Worm (Caenorhabditis elegans) whole organism, L1 larva: ENCODE data around the gene pdhk-2.

ENCODE experiments used
- C04F5.9 ChIP-seq: sonication (generic microtip); optimal IDR thresholded peaks from 2 replicates; lab custom pipeline; 2016; ENCODE audit warnings: missing genetic modification characterization, missing compliant biosample characterization
- F16B12.6 ChIP-seq: fragments of 150-350 bp; optimal IDR thresholded peaks from 2 replicates; lab custom pipeline; 2014; ENCODE audit warnings: missing biosample characterization, missing genetic modification characterization
- Y116A8C.19 ChIP-seq: sonication (generic microtip); optimal IDR thresholded peaks from 2 replicates; lab custom pipeline; 2016; ENCODE audit warnings: missing compliant biosample characterization, missing genetic modification characterization, borderline replicate concordance
- ama-1 ChIP-seq: fragments of 150-350 bp; optimal IDR thresholded peaks from 2 replicates; lab custom pipeline; 2014
- blmp-1 ChIP-seq: fragments of 150-350 bp; optimal IDR thresholded peaks from 2 replicates; lab custom pipeline; 2014; ENCODE audit warnings: missing biosample characterization, missing genetic modification characterization
- ceh-63 ChIP-seq: fragments of 200-800 bp; sonication (Bioruptor generic); optimal IDR thresholded peaks from 2 replicates; lab custom pipeline; 2018; ENCODE audit warnings: mild to moderate bottlenecking, missing genetic modification characterization, missing compliant biosample characterization
- ceh-82 ChIP-seq, 3 experiments: fragments of 150-350 bp in 1 of 3; sonication (generic microtip) in 2 of 3; optimal IDR thresholded peaks; 2 replicates each; lab custom pipeline; 2014 to 2017; ENCODE audit warnings: missing biosample characterization in 3 of 3, missing genetic modification characterization in 3 of 3
- ceh-90 ChIP-seq: sonication (generic microtip); optimal IDR thresholded peaks from 2 replicates; lab custom pipeline; 2016; ENCODE audit warnings: missing genetic modification characterization, missing compliant biosample characterization
- egl-27 ChIP-seq, 2 experiments: fragments of 150-350 bp in 1 of 2; sonication (generic microtip); optimal IDR thresholded peaks; 3 replicates each; lab custom pipeline; 2017 to 2018; ENCODE audit warnings: missing biosample characterization in 2 of 2, missing genetic modification characterization in 2 of 2, missing genetic modification reagents in 2 of 2
- elt-2 ChIP-seq: sonication (generic microtip); optimal IDR thresholded peaks from 2 replicates; lab custom pipeline; 2016; ENCODE audit warnings: missing genetic modification characterization, mild to moderate bottlenecking, inconsistent platforms, missing compliant biosample characterization, missing genetic modification reagents
- elt-3 ChIP-seq, 6 experiments: fragments of 150-350 bp in 1 of 6; sonication (generic microtip); optimal IDR thresholded peaks; 2 replicates each; lab custom pipeline; 2017 to 2018; ENCODE audit warnings: missing biosample characterization in 6 of 6, missing genetic modification characterization in 6 of 6, inconsistent platforms in 1 of 6
- ets-5 ChIP-seq: fragments of 200-800 bp; sonication (Bioruptor generic); IDR thresholded peaks from 2 replicates; pipeline ENCODE4 v1.3.6; 2022; ENCODE audit warnings: missing genetic modification characterization, missing compliant biosample characterization
- fkh-10 ChIP-seq: sonication (generic microtip); optimal IDR thresholded peaks from 2 replicates; lab custom pipeline; 2017; ENCODE audit warnings: missing biosample characterization, missing genetic modification reagents, missing genetic modification characterization
- fkh-4 ChIP-seq: sonication (generic microtip); optimal IDR thresholded peaks from 2 replicates; lab custom pipeline; 2016; ENCODE audit warnings: missing compliant biosample characterization, missing genetic modification characterization, borderline replicate concordance
- fkh-8 ChIP-seq: sonication (generic microtip); optimal IDR thresholded peaks from 2 replicates; lab custom pipeline; 2016; ENCODE audit warnings: mild to moderate bottlenecking, missing genetic modification characterization, missing compliant biosample characterization
- hlh-4 ChIP-seq: sonication (generic microtip); optimal IDR thresholded peaks from 2 replicates; lab custom pipeline; 2016; ENCODE audit warnings: mild to moderate bottlenecking, missing genetic modification characterization, missing compliant biosample characterization
- irx-1 ChIP-seq: sonication (generic microtip); optimal IDR thresholded peaks from 2 replicates; lab custom pipeline; 2016; ENCODE audit warnings: missing genetic modification characterization, missing compliant biosample characterization
- isw-1 ChIP-seq: fragments of 200-800 bp; sonication (Bioruptor generic); IDR thresholded peaks from 2 replicates; pipeline ENCODE4 v1.3.6; 2022; ENCODE audit warnings: missing genetic modification characterization, missing compliant biosample characterization
- jun-1 ChIP-seq: fragments of 150-350 bp; optimal IDR thresholded peaks from 2 replicates; lab custom pipeline; 2014; ENCODE audit warnings: missing biosample characterization, missing genetic modification reagents, missing genetic modification characterization
- lin-13 ChIP-seq: fragments of 150-350 bp; optimal IDR thresholded peaks from 2 replicates; lab custom pipeline; 2014; ENCODE audit warnings: missing biosample characterization, missing genetic modification reagents, missing genetic modification characterization
- lin-14 ChIP-seq: fragments of 200-800 bp; sonication (Bioruptor generic); optimal IDR thresholded peaks from 2 replicates; lab custom pipeline; 2018; ENCODE audit warnings: mild to moderate bottlenecking, missing genetic modification characterization, moderate library complexity, missing compliant biosample characterization
- lir-3 ChIP-seq: sonication (generic microtip); optimal IDR thresholded peaks from 2 replicates; lab custom pipeline; 2016; ENCODE audit warnings: mild to moderate bottlenecking, missing genetic modification characterization, moderate library complexity, missing compliant biosample characterization; ENCODE audit not compliant: poor library complexity
- lsy-2 ChIP-seq, 2 experiments: fragments of 150-350 bp; optimal IDR thresholded peaks; 2 replicates each; lab custom pipeline; 2014; ENCODE audit warnings: missing biosample characterization in 2 of 2, missing genetic modification characterization in 2 of 2
- mep-1 ChIP-seq: fragments of 150-350 bp; optimal IDR thresholded peaks from 2 replicates; lab custom pipeline; 2014; ENCODE audit warnings: missing biosample characterization, missing genetic modification characterization
- nhr-11 ChIP-seq: fragments of 150-350 bp; optimal IDR thresholded peaks from 2 replicates; lab custom pipeline; 2014; ENCODE audit warnings: missing biosample characterization, missing genetic modification characterization
- nhr-19 ChIP-seq: fragments of 200-800 bp; sonication (Bioruptor generic); conservative IDR thresholded peaks from 2 replicates; pipeline ENCODE4 v1.3.6; 2022; ENCODE audit warnings: missing genetic modification characterization, missing compliant biosample characterization
- nhr-20 ChIP-seq: sonication (generic microtip); optimal IDR thresholded peaks from 2 replicates; lab custom pipeline; 2016; ENCODE audit warnings: mild to moderate bottlenecking, missing genetic modification characterization, missing compliant biosample characterization
- nhr-237 ChIP-seq: fragments of 150-350 bp; optimal IDR thresholded peaks from 2 replicates; lab custom pipeline; 2014; ENCODE audit warnings: missing biosample characterization, missing genetic modification characterization
- nhr-47 ChIP-seq: sonication (generic microtip); optimal IDR thresholded peaks from 2 replicates; lab custom pipeline; 2016; ENCODE audit warnings: mild to moderate bottlenecking, missing genetic modification characterization, moderate library complexity, missing compliant biosample characterization
- nhr-77 ChIP-seq: fragments of 150-350 bp; optimal IDR thresholded peaks from 2 replicates; lab custom pipeline; 2014; ENCODE audit warnings: missing biosample characterization, missing genetic modification characterization
- nhr-84 ChIP-seq: sonication (generic microtip); optimal IDR thresholded peaks from 2 replicates; lab custom pipeline; 2017; ENCODE audit warnings: missing biosample characterization, missing genetic modification characterization
- nhr-85 ChIP-seq: sonication (generic microtip); peaks from one replicate; lab custom pipeline; 2016; ENCODE audit warnings: missing genetic modification characterization, inconsistent platforms, missing compliant biosample characterization
- pqm-1 ChIP-seq: sonication (generic microtip); optimal IDR thresholded peaks from 3 replicates; lab custom pipeline; 2017; ENCODE audit warnings: missing biosample characterization, missing genetic modification characterization
- skn-1 ChIP-seq: fragments of 150-350 bp; optimal IDR thresholded peaks from 2 replicates; lab custom pipeline; 2014; ENCODE audit warnings: missing biosample characterization, missing genetic modification characterization
- snu-23 ChIP-seq: sonication (generic microtip); optimal IDR thresholded peaks from 2 replicates; lab custom pipeline; 2016; ENCODE audit warnings: missing genetic modification characterization, missing compliant biosample characterization
- sox-4 ChIP-seq: sonication (generic microtip); optimal IDR thresholded peaks from 2 replicates; lab custom pipeline; 2016; ENCODE audit warnings: missing genetic modification characterization, missing compliant biosample characterization
- sptf-1 ChIP-seq: fragments of 150-350 bp; optimal IDR thresholded peaks from 2 replicates; lab custom pipeline; 2014; ENCODE audit warnings: missing biosample characterization, missing genetic modification characterization
- sup-37 ChIP-seq: fragments of 200-800 bp; sonication (Bioruptor generic); optimal IDR thresholded peaks from 2 replicates; lab custom pipeline; 2018; ENCODE audit warnings: mild to moderate bottlenecking, missing genetic modification characterization, missing compliant biosample characterization
- tbx-2 ChIP-seq: sonication (generic microtip); optimal IDR thresholded peaks from 2 replicates; lab custom pipeline; 2016; ENCODE audit warnings: missing genetic modification characterization, missing compliant biosample characterization
- unc-30 ChIP-seq: sonication (generic microtip); optimal IDR thresholded peaks from 2 replicates; lab custom pipeline; 2017; ENCODE audit warnings: missing biosample characterization, missing genetic modification characterization
- unc-98 ChIP-seq: fragments of 200-800 bp; sonication (Bioruptor generic); IDR thresholded peaks from 2 replicates; pipeline ENCODE4 v1.3.6; 2022; ENCODE audit warnings: missing genetic modification characterization, missing compliant biosample characterization
- ztf-11 ChIP-seq, 2 experiments: sonication (generic microtip); optimal IDR thresholded peaks; 2 replicates each; lab custom pipeline; 2016 to 2017; ENCODE audit warnings: missing genetic modification characterization in 2 of 2, missing biosample characterization in 1 of 2, missing compliant biosample characterization in 1 of 2

The pdhk-2 gene

DNA sequence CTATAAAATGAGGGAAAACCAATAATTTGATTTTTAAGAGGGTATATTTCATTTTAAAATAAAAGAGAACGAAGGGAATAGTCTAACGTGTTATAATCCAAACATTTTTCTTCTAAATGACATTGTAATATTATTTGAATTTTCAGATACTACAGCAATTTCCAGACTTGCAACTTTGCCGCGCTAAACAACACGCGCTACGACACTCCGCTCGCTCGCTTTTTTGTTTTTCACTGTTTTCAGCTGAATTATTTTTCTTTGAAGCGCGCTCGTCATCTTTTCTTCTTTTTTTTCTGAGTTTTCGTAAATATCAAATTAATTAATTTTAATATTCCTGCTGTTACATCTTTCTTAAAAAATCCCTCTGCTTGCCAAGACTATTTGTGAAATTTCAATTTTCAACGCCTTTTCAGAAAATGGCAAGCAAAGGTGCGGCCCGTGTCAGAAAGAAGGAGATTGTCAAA is 23.9 kb downstream of the pdhk-2 start, which contains the start of gene mrpl-11 (continued):
- no peak for TF ChIP-seq nhr-85 (tag; lab: Kevin White, UChicago)
- TF ChIP-seq nhr-20 (tag; lab: Kevin White, UChicago), result no peak
- TF ChIP-seq nhr-19 (GFP tag; lab: Robert Waterston, UW), result no peak
- TF ChIP-seq fkh-8 (tag; lab: Kevin White, UChicago), result no peak
- no peak for TF ChIP-seq lin-13
- no peak for TF ChIP-seq C04F5.9 (tag; lab: Kevin White, UChicago)
- no peak for TF ChIP-seq elt-2 (tag; lab: Kevin White, UChicago)
- TF ChIP-seq ztf-11 (tag; optimal IDR thresholded peaks at IDR 0.05; lab: Kevin White, UChicago), result no peak
- no peak for TF ChIP-seq Y116A8C.19
- peak; percentile 21 for TF ChIP-seq snu-23 (GFP tag; lab: Kevin White, UChicago)
- TF ChIP-seq ama-1 (lab: Kevin White, UChicago), result no peak

DNA sequence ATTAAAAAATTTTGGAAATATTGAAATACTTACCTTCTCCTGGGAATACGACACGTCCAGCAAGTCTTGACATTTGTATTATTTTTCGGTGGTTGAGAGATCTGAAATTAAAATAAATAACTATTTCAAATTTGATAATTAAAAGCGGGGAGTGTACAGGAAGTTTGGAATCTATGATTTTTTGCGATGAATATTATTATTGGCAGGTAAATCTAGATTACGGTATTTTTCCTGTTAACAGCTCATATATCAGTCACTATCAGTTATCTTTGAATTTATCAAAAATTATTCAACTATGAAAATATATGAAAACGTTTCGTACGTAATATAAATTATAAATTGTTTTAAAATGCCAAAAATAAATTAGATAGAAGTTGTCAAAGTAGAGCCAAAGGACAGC is 25.1 kb downstream of the pdhk-2 start, which contains the start of gene B0303.14:
TSS of gene B0303.14 (minus strand) at position 101 of the 400 bp plus-strand sequence.
- TF ChIP-seq nhr-237 (tag; lab: Kevin White, UChicago), result no peak
- TF ChIP-seq nhr-47, result no peak
- no peak for TF ChIP-seq lsy-2 (tag; optimal IDR thresholded peaks at IDR 0.05; lab: Kevin White, UChicago)
- TF ChIP-seq pqm-1 (tag; lab: Kevin White, UChicago), result no peak
- no peak for TF ChIP-seq ztf-11 (tag; optimal IDR thresholded peaks at IDR 0.05; lab: Kevin White, UChicago)
- TF ChIP-seq egl-27 (tag; optimal IDR thresholded peaks at IDR 0.05; lab: Kevin White, UChicago), result no peak
- TF ChIP-seq hlh-4 (tag; lab: Kevin White, UChicago), result no peak
- no peak for TF ChIP-seq sup-37

DNA sequence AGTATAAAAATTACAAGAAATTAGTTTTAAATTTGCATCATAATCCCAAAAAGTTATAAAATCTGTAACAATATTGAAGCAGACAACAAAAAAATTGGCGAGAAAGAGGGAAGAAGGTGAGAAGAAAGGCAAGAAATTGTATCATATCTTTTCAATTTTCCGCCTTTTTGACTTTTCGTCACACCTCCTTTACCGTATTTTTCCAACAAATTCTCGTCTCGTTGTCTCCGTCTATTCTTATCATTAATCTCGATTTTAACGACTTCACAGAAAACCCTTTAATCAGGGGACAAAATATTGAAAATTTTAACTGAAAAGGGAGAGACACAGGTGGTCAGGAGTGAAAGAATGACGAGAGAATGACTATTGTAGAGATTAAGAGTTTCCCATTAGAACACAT is 28.2 kb downstream of the pdhk-2 start:
- TF ChIP-seq lsy-2 (tag; optimal IDR thresholded peaks at IDR 0.05; lab: Kevin White, UChicago) (no peak), ceh-63 (GFP tag; lab: Kevin White, UChicago) (no peak), jun-1 (no peak), lin-14 (peak; percentile 4), nhr-20 (tag; lab: Kevin White, UChicago) (no peak), nhr-19 (GFP tag; lab: Robert Waterston, UW) (no peak), blmp-1 (tag; lab: Kevin White, UChicago) (peak; percentile 54), tbx-2 (tag; lab: Kevin White, UChicago) (no peak), nhr-11 (tag; lab: Kevin White, UChicago) (no peak), elt-3 (tag; optimal IDR thresholded peaks at IDR 0.05; lab: Kevin White, UChicago) (peak in 2 of 6 experiments; percentile 1 to 59), sptf-1 (tag; lab: Kevin White, UChicago) (no peak), irx-1 (no peak)
- TF ChIP-seq, all 84 proteins: peak for 3

DNA sequence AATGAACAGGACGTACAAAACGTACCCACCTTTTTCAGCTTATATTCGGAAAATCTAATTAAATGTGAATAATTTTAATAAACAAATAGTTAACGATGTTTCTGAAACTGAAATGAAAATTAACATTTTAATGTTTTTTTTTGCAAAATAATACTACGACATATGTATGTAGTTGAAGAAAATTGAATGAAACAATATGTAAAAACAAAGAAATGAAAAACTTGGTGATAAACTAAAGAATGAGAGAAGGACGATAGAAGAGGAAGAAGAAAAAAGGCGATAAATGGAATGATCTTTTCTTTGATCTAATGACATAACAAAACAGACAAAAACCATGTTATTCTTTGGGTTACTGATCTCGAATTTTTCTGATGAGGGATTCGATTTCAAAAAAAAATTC is 30.9 kb downstream of the pdhk-2 start, which contains the start of gene B0303.11:
TSS of gene B0303.11 (minus strand) at position 101 of the 400 bp plus-strand sequence.
- TF ChIP-seq unc-30 (tag; lab: Kevin White, UChicago) (no peak), nhr-77 (no peak), fkh-4 (tag; lab: Kevin White, UChicago) (no peak), ceh-90 (tag; lab: Kevin White, UChicago) (no peak), ztf-11 (tag; optimal IDR thresholded peaks at IDR 0.05; lab: Kevin White, UChicago) (no peak), unc-98 (no peak), mep-1 (tag; lab: Kevin White, UChicago) (no peak), isw-1 (no peak), fkh-10 (GFP tag; lab: Kevin White, UChicago) (no peak), ets-5 (GFP tag; lab: Robert Waterston, UW) (no peak), lir-3 (tag; lab: Kevin White, UChicago) (no peak), elt-3 (tag; optimal IDR thresholded peaks at IDR 0.05; lab: Kevin White, UChicago) (no peak), sox-4 (tag; lab: Kevin White, UChicago) (no peak), skn-1 (tag; lab: Kevin White, UChicago) (no peak), ceh-82 (tag; optimal IDR thresholded peaks at IDR 0.05; lab: Kevin White, UChicago) (no peak), elt-2 (tag; lab: Kevin White, UChicago) (no peak), F16B12.6 (tag; lab: Kevin White, UChicago) (no peak), nhr-84 (tag; lab: Kevin White, UChicago) (no peak)
